Worm (Caenorhabditis elegans) whole organism, late embryonic: ENCODE data around the gene ZK666.15.

Experiments
- C08G9.2 ChIP-seq: sonication (generic microtip); optimal IDR thresholded peaks from 2 replicates; lab custom pipeline; 2016; ENCODE audit warnings: mild to moderate bottlenecking, missing genetic modification characterization, moderate library complexity, missing compliant biosample characterization
- K02D7.2 ChIP-seq: sonication (generic microtip); optimal IDR thresholded peaks from 2 replicates; lab custom pipeline; 2017; ENCODE audit warnings: mild to moderate bottlenecking, missing genetic modification characterization, missing compliant biosample characterization
- K09A11.1 ChIP-seq: sonication (generic microtip); optimal IDR thresholded peaks from 2 replicates; lab custom pipeline; 2017; ENCODE audit warnings: antibody characterized with exemption, mild to moderate bottlenecking, missing genetic modification characterization, missing compliant biosample characterization; ENCODE audit not compliant: insufficient read depth
- T23F11.4 ChIP-seq: fragments of 200-800 bp; sonication (Bioruptor generic); optimal IDR thresholded peaks from 2 replicates; lab custom pipeline; 2018; ENCODE audit warnings: mild to moderate bottlenecking, missing genetic modification characterization, missing compliant biosample characterization
- ahr-1 ChIP-seq: sonication (generic microtip); optimal IDR thresholded peaks from 2 replicates; lab custom pipeline; 2016; ENCODE audit warnings: missing genetic modification characterization, missing compliant biosample characterization
- ama-1 ChIP-seq: fragments of 150-350 bp; optimal IDR thresholded peaks from 2 replicates; lab custom pipeline; 2014
- ceh-14 ChIP-seq: sonication (generic microtip); optimal IDR thresholded peaks from 2 replicates; lab custom pipeline; 2016; ENCODE audit warnings: missing genotype, missing genetic modification characterization, missing compliant biosample characterization
- ceh-19 ChIP-seq: fragments of 200-800 bp; sonication (Bioruptor generic); optimal IDR thresholded peaks from 2 replicates; lab custom pipeline; 2018; ENCODE audit warnings: mild to moderate bottlenecking, missing genetic modification characterization, missing compliant biosample characterization
- ceh-2 ChIP-seq: sonication (generic microtip); optimal IDR thresholded peaks from 2 replicates; lab custom pipeline; 2016; ENCODE audit warnings: missing genotype, missing genetic modification characterization, missing compliant biosample characterization
- ceh-22 ChIP-seq: sonication (generic microtip); optimal IDR thresholded peaks from 2 replicates; lab custom pipeline; 2017; ENCODE audit warnings: missing biosample characterization, missing genetic modification characterization
- ceh-24 ChIP-seq: sonication (generic microtip); optimal IDR thresholded peaks from 2 replicates; lab custom pipeline; 2016; ENCODE audit warnings: mild to moderate bottlenecking, missing genetic modification characterization, missing compliant biosample characterization
- ceh-30 ChIP-seq: fragments of 150-350 bp; optimal IDR thresholded peaks from 2 replicates; lab custom pipeline; 2014; ENCODE audit warnings: missing biosample characterization, missing genetic modification characterization
- ceh-31 ChIP-seq: sonication (generic microtip); optimal IDR thresholded peaks from 2 replicates; lab custom pipeline; 2016; ENCODE audit warnings: missing genetic modification characterization, missing compliant biosample characterization
- ceh-34 ChIP-seq: sonication (generic microtip); optimal IDR thresholded peaks from 2 replicates; lab custom pipeline; 2016; ENCODE audit warnings: mild to moderate bottlenecking, missing genetic modification characterization, missing compliant biosample characterization
- ceh-45 ChIP-seq: fragments of 200-800 bp; sonication (Bioruptor generic); IDR thresholded peaks from 2 replicates; pipeline ENCODE4 v1.3.6; 2022; ENCODE audit warnings: missing genetic modification reagents, missing genetic modification characterization, missing compliant biosample characterization
- ceh-48 ChIP-seq: sonication (generic microtip); optimal IDR thresholded peaks from 2 replicates; lab custom pipeline; 2016; ENCODE audit warnings: missing genetic modification characterization, inconsistent platforms, missing compliant biosample characterization
- ceh-6 ChIP-seq: fragments of 200-800 bp; sonication (Bioruptor generic); optimal IDR thresholded peaks from 2 replicates; lab custom pipeline; 2018; ENCODE audit warnings: mild to moderate bottlenecking, missing genetic modification characterization, missing compliant biosample characterization
- ceh-9 ChIP-seq: sonication (generic microtip); optimal IDR thresholded peaks from 2 replicates; lab custom pipeline; 2016; ENCODE audit warnings: mild to moderate bottlenecking, missing genetic modification characterization, inconsistent platforms, missing compliant biosample characterization
- elt-4 ChIP-seq: sonication (generic microtip); optimal IDR thresholded peaks from 2 replicates; lab custom pipeline; 2016; ENCODE audit warnings: missing genetic modification characterization, missing compliant biosample characterization
- ets-4 ChIP-seq: sonication (generic microtip); optimal IDR thresholded peaks from 2 replicates; lab custom pipeline; 2016; ENCODE audit warnings: missing genetic modification characterization, missing compliant biosample characterization
- eyg-1 ChIP-seq: sonication (generic microtip); optimal IDR thresholded peaks from 2 replicates; lab custom pipeline; 2016; ENCODE audit warnings: missing genotype, missing genetic modification characterization, missing compliant biosample characterization
- fax-1 ChIP-seq: sonication (generic microtip); optimal IDR thresholded peaks from 2 replicates; lab custom pipeline; 2016; ENCODE audit warnings: missing genotype, missing genetic modification characterization, missing compliant biosample characterization
- gmeb-2 ChIP-seq: sonication (generic microtip); optimal IDR thresholded peaks from 2 replicates; lab custom pipeline; 2016; ENCODE audit warnings: missing genetic modification characterization, inconsistent platforms, missing compliant biosample characterization
- hlh-13 ChIP-seq: fragments of 200-800 bp; sonication (Bioruptor generic); optimal IDR thresholded peaks from 2 replicates; lab custom pipeline; 2018; ENCODE audit warnings: mild to moderate bottlenecking, missing genetic modification characterization, missing compliant biosample characterization
- hlh-6 ChIP-seq: sonication (generic microtip); optimal IDR thresholded peaks from 2 replicates; lab custom pipeline; 2016; ENCODE audit warnings: missing genotype, missing genetic modification characterization, missing compliant biosample characterization
- hlh-8 ChIP-seq: sonication (generic microtip); optimal IDR thresholded peaks from 2 replicates; lab custom pipeline; 2016; ENCODE audit warnings: missing genotype, missing genetic modification characterization, missing compliant biosample characterization
- lin-11 ChIP-seq: fragments of 200-800 bp; sonication (Bioruptor generic); optimal IDR thresholded peaks from 2 replicates; lab custom pipeline; 2018; ENCODE audit warnings: mild to moderate bottlenecking, missing genetic modification characterization, missing compliant biosample characterization
- nfya-1 ChIP-seq: sonication (generic microtip); optimal IDR thresholded peaks from 2 replicates; lab custom pipeline; 2017; ENCODE audit warnings: missing genetic modification characterization, mild to moderate bottlenecking, missing compliant biosample characterization, antibody characterized with exemption, moderate library complexity
- nhr-11 ChIP-seq: fragments of 150-350 bp; optimal IDR thresholded peaks from 2 replicates; lab custom pipeline; 2014; ENCODE audit warnings: missing biosample characterization, missing genetic modification characterization
- odd-2 ChIP-seq: sonication (generic microtip); optimal IDR thresholded peaks from 2 replicates; lab custom pipeline; 2017; ENCODE audit warnings: antibody characterized with exemption, mild to moderate bottlenecking, missing genetic modification characterization, missing compliant biosample characterization
- pag-3 ChIP-seq: sonication (generic microtip); optimal IDR thresholded peaks from 2 replicates; lab custom pipeline; 2016; ENCODE audit warnings: missing compliant biosample characterization, missing genetic modification characterization, borderline replicate concordance
- pat-9 ChIP-seq: fragments of 200-800 bp; sonication (Bioruptor generic); optimal IDR thresholded peaks from 2 replicates; lab custom pipeline; 2018; ENCODE audit warnings: mild to moderate bottlenecking, missing genetic modification characterization, moderate library complexity, missing compliant biosample characterization
- pax-1 ChIP-seq: fragments of 150-350 bp; optimal IDR thresholded peaks from 2 replicates; lab custom pipeline; 2014; ENCODE audit warnings: missing biosample characterization, missing genetic modification characterization
- pros-1 ChIP-seq: fragments of 150-350 bp; optimal IDR thresholded peaks from 2 replicates; lab custom pipeline; 2014; ENCODE audit warnings: missing biosample characterization, missing genetic modification reagents, missing genetic modification characterization
- rnt-1 ChIP-seq: sonication (generic microtip); optimal IDR thresholded peaks from 2 replicates; lab custom pipeline; 2016; ENCODE audit warnings: missing genetic modification characterization, missing compliant biosample characterization
- sox-2 ChIP-seq: fragments of 200-800 bp; sonication (Bioruptor generic); IDR thresholded peaks from 2 replicates; pipeline ENCODE4 v1.3.6; 2022; ENCODE audit warnings: missing genetic modification reagents, missing genetic modification characterization, missing compliant biosample characterization
- tbx-7 ChIP-seq: sonication (generic microtip); optimal IDR thresholded peaks from 2 replicates; lab custom pipeline; 2016; ENCODE audit warnings: missing genotype, missing genetic modification characterization, missing compliant biosample characterization
- unc-3 ChIP-seq, 2 experiments: fragments of 200-800 bp in 1 of 2; sonication (Bioruptor generic) in 1 of 2; sonication (generic microtip) in 1 of 2; conservative IDR thresholded peaks in 1 of 2; optimal IDR thresholded peaks in 1 of 2; 2 replicates each; pipeline versions ENCODE4 v1.3.6 to Lab custom; 2016 to 2022; ENCODE audit warnings: missing compliant biosample characterization in 2 of 2, missing genetic modification characterization in 2 of 2, missing genetic modification reagents in 1 of 2
- unc-42 ChIP-seq: sonication (generic microtip); optimal IDR thresholded peaks from 2 replicates; lab custom pipeline; 2016; ENCODE audit warnings: missing genotype, missing genetic modification characterization, missing compliant biosample characterization
- unc-55 ChIP-seq: sonication (generic microtip); optimal IDR thresholded peaks from 2 replicates; lab custom pipeline; 2017; ENCODE audit warnings: missing biosample characterization, missing genetic modification reagents, missing genetic modification characterization
- unc-86 ChIP-seq: sonication (generic microtip); optimal IDR thresholded peaks from 2 replicates; lab custom pipeline; 2016; ENCODE audit warnings: missing genetic modification characterization, missing compliant biosample characterization
- ztf-16 ChIP-seq: sonication (generic microtip); optimal IDR thresholded peaks from 2 replicates; lab custom pipeline; 2017; ENCODE audit warnings: missing genetic modification characterization, missing compliant biosample characterization

The ZK666.15 gene

DNA sequence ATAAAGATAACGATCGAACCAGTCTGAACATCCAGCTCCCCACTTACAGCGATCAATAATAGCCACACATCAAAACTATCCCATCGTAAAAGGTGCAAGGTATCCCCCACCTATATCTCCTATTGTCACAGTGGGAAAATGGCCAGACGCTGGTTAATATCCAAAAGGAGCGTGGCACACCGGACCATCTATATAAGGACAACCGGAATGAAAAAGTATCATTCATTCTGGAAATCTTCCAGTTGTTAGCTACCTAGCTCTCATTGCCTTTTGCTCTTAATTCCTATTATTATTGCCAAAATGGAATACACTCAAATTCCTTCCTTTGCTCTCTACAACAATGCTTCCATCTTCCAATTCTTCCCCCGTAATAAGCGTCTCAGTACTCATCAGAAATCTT lies 9.9 kb upstream of the ZK666.15 start, which contains the start of gene ZK666.4:
TSS of gene ZK666.4 (plus strand) at position 301 of the 400 bp plus-strand sequence.
- no peak for TF ChIP-seq hlh-13 (GFP tag; lab: Kevin White, UChicago)
- no peak for TF ChIP-seq ceh-34 (tag; lab: Kevin White, UChicago)
- TF ChIP-seq gmeb-2 (tag; lab: Kevin White, UChicago), result no peak
- TF ChIP-seq ceh-9 (tag; lab: Kevin White, UChicago), result no peak
- no peak for TF ChIP-seq ceh-24 (tag; lab: Kevin White, UChicago)
- no peak for TF ChIP-seq ceh-31 (tag; lab: Kevin White, UChicago)
- no peak for TF ChIP-seq ztf-16
- TF ChIP-seq unc-86 (tag; lab: Kevin White, UChicago), result no peak
- no peak for TF ChIP-seq hlh-6 (tag; lab: Kevin White, UChicago)
- no peak for TF ChIP-seq ceh-14 (tag; lab: Kevin White, UChicago)

DNA sequence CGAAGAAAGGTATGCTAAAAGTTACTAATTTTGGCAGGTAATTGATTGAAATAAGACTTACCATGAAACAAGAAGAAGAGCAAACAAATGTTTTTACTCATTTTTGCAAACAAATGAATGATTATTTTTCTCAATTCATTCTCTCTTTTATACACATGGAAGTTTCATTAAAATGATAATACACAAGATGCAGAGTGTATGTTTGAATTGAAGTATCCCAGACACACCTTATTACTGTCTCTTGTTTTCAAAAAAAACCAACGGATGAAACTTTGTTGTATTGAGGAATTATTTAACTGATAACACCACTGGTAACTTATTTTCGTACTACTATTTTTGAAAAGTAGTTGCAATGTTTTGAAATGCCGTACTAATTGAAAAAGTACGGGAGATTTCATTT lies 7.5 kb upstream of the ZK666.15 start, which contains the start of gene clec-59:
TSS of gene clec-59 (minus strand) at position 101 of the 400 bp plus-strand sequence.
- TF ChIP-seq pax-1 (tag; lab: Kevin White, UChicago) (no peak), pag-3 (tag; lab: Kevin White, UChicago) (no peak), ceh-2 (no peak), unc-55 (GFP tag; lab: Kevin White, UChicago) (no peak), fax-1 (tag; lab: Kevin White, UChicago) (no peak), nfya-1 (no peak), unc-42 (no peak), ceh-19 (GFP tag; lab: Kevin White, UChicago) (no peak), pat-9 (tag; lab: Kevin White, UChicago) (no peak), C08G9.2 (tag; lab: Kevin White, UChicago) (no peak), T23F11.4 (no peak), elt-4 (tag; lab: Kevin White, UChicago) (no peak), ceh-45 (GFP tag; lab: Robert Waterston, UW) (no peak), hlh-8 (tag; lab: Kevin White, UChicago) (no peak), hlh-6 (tag; lab: Kevin White, UChicago) (no peak), rnt-1 (tag; lab: Kevin White, UChicago) (no peak), ceh-6 (no peak), ahr-1 (tag; lab: Kevin White, UChicago) (no peak)

DNA sequence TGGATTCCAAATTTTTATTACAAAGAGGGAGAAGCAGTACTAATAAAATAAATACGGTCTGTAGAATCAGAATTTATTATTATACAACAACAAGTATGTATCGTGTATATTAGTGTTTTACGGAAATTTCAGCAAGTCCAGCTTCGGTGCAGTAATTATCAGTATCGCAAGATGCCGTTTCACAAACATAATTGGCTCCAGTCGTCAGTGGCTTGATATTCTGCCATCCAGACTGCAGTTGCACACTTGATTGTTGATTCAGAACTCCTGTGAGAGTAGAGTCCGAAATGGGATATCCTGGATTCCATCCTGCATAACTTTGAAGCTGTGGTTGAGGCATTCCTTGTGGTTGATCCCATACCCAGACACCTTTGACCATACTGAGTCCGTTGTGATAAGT lies 6.8 kb upstream of the ZK666.15 start:
- TF ChIP-seq ztf-16, result no peak
- TF ChIP-seq K09A11.1 (tag; lab: Kevin White, UChicago), result no peak
- no peak for TF ChIP-seq nhr-11
- no peak for TF ChIP-seq fax-1 (tag; lab: Kevin White, UChicago)
- no peak for TF ChIP-seq sox-2 (GFP tag; lab: Robert Waterston, UW)
- no peak for TF ChIP-seq ama-1 (lab: Kevin White, UChicago)
- TF ChIP-seq eyg-1, result no peak
- no peak for TF ChIP-seq unc-3 (GFP tag; conservative IDR thresholded peaks at IDR 0.05; lab: Robert Waterston, UW)
- no peak for TF ChIP-seq unc-3 (tag; optimal IDR thresholded peaks at IDR 0.05; lab: Kevin White, UChicago)
- TF ChIP-seq K02D7.2 (tag; lab: Kevin White, UChicago), result no peak

DNA sequence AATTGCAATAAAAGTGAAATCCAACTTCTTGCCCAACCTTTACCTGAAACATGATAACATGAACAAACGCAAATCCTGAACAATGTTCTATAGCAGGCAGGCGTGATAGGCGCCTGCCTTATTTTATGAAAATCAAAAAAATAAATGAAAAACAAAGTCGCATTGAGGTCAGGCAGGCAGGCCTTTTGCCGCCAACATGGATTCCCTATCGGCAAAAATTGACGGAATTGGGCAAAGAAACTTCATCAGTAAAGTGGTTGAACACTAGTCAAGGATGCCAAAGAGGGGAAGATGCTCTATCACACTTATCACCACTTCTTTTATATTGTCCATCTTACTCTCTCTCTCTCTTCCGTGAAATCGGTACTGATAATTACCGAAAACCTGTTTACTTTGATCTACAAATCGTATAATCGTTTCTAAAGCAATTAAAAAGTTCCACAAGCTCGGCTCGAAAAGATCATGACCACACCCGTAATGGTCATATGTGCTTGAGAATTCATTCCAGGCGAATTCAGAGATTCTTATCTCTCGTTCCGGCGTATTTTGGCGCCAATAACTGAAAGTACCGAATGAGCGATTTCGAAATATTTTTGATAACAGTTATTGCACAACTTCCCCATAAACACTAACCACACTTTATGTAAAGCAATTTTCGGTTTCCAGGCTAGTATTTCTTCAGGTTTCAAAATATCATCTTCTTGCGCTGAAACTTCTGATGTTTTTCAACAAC lies 4.8 kb upstream of the ZK666.15 start, which contains the start of the genes clec-60 and ZK666.11:
TSS of gene clec-60 (minus strand) at position 51 of the 733 bp plus-strand sequence.
TSS of gene ZK666.11 (plus strand) at position 699 of the 733 bp plus-strand sequence.
- TF ChIP-seq ceh-22 (tag; lab: Kevin White, UChicago) (no peak), nhr-11 (no peak), ahr-1 (tag; lab: Kevin White, UChicago) (no peak), lin-11 (tag; lab: Kevin White, UChicago) (no peak), pros-1 (tag; lab: Kevin White, UChicago) (no peak), ceh-48 (tag; lab: Kevin White, UChicago) (no peak), tbx-7 (no peak), ets-4 (tag; lab: Kevin White, UChicago) (no peak), odd-2 (no peak), T23F11.4 (no peak), ceh-30 (tag; lab: Kevin White, UChicago) (no peak), elt-4 (tag; lab: Kevin White, UChicago) (no peak)
